Worm (Caenorhabditis elegans): ENCODE measurements around the gene dyf-19.

dyf-19 gene

ce11 chrV:19605880-19606279 is 19.0 kb upstream of the dyf-19 start, which contains the start of gene nlp-25:
nlp-25 (plus strand) TSS chrV:19606180.
- no peak for TF ChIP-seq mdl-1 (tag; optimal IDR thresholded peaks at IDR 0.05)
- no peak for TF ChIP-seq tlp-1 (tag; optimal IDR thresholded peaks at IDR 0.05)
- no peak for TF ChIP-seq rnt-1 (tag; optimal IDR thresholded peaks at IDR 0.05)
- TF ChIP-seq ama-1 (optimal IDR thresholded peaks at IDR 0.05): no peak

ce11 chrV:19608665-19609064 is 16.2 kb upstream of the dyf-19 start:
- TF ChIP-seq nhr-71 (tag; optimal IDR thresholded peaks at IDR 0.05) (no peak), elt-3 (tag; optimal IDR thresholded peaks at IDR 0.05) (peak in 4 of 6 experiments; percentile 3 to 74 (median 26)), irx-1 (tag; optimal IDR thresholded peaks at IDR 0.05) (no peak), unc-30 (tag; optimal IDR thresholded peaks at IDR 0.05) (no peak), nhr-19 (GFP tag; conservative IDR thresholded peaks at IDR 0.05) (peak; percentile 30), nhr-85 (tag) (peak; percentile 84), blmp-1 (tag; optimal IDR thresholded peaks at IDR 0.05) (peak; percentile 48), lin-14 (GFP tag; optimal IDR thresholded peaks at IDR 0.05) (peak; percentile 14), skn-1 (tag; optimal IDR thresholded peaks at IDR 0.05) (no peak), nhr-47 (tag; optimal IDR thresholded peaks at IDR 0.05) (no peak), Y116A8C.19 (tag; optimal IDR thresholded peaks at IDR 0.05; ENCODE audit: borderline replicate concordance) (no peak), nhr-20 (tag; optimal IDR thresholded peaks at IDR 0.05) (peak; percentile 19)

ce11 chrV:19609194-19609593 is 15.7 kb upstream of the dyf-19 start, which contains the start of gene grsp-1:
grsp-1 (plus strand) TSS chrV:19609494.
- TF ChIP-seq swsn-7 (tag; optimal IDR thresholded peaks at IDR 0.05): no peak
- TF ChIP-seq ceh-8 (GFP tag; optimal IDR thresholded peaks at IDR 0.05): no peak
- TF ChIP-seq nhr-90 (tag; optimal IDR thresholded peaks at IDR 0.05; ENCODE audit: poor library complexity): no peak
- no peak for TF ChIP-seq nhr-19 (GFP tag; conservative IDR thresholded peaks at IDR 0.05)
- no peak for TF ChIP-seq snu-23 (GFP tag; optimal IDR thresholded peaks at IDR 0.05)
- no peak for TF ChIP-seq fkh-8 (tag; optimal IDR thresholded peaks at IDR 0.05)
- no peak for TF ChIP-seq tlp-1 (tag; optimal IDR thresholded peaks at IDR 0.05)
- no peak for TF ChIP-seq pax-3 (tag; optimal IDR thresholded peaks at IDR 0.05)
- no peak for TF ChIP-seq jun-1 (tag; optimal IDR thresholded peaks at IDR 0.05)
- no peak for TF ChIP-seq pag-3 (tag; optimal IDR thresholded peaks at IDR 0.05; ENCODE audit: borderline replicate concordance, insufficient read depth)
- no peak for TF ChIP-seq ceh-90 (tag; optimal IDR thresholded peaks at IDR 0.05)

- no peak for TF ChIP-seq sup-37 (GFP tag; optimal IDR thresholded peaks at IDR 0.05)
- peak; percentile 25 for TF ChIP-seq ceh-8 (GFP tag; optimal IDR thresholded peaks at IDR 0.05)
- no peak for TF ChIP-seq efl-1 (optimal IDR thresholded peaks at IDR 0.05)
- peak in 1 of 2 experiments; percentile 39 for TF ChIP-seq efl-1 (GFP tag; optimal IDR thresholded peaks at IDR 0.05 in 1 of 2)
- TF ChIP-seq nhr-20 (tag; optimal IDR thresholded peaks at IDR 0.05): no peak
- no peak for TF ChIP-seq nhr-85 (tag)
Observed at ce11 chrV:19610118-19610707, 14.6 kb upstream of the dyf-19 start.

ce11 chrV:19611675-19612345 is 13.0 kb upstream of the dyf-19 start:
- TF ChIP-seq nhr-19 (GFP tag; conservative IDR thresholded peaks at IDR 0.05) (peak; percentile 10; the same call in 1 of the 2 replicates), lin-35 (GFP tag; optimal IDR thresholded peaks at IDR 0.05) (no peak), grh-1 (GFP tag; IDR thresholded peaks at IDR 0.05) (0 out of 2 replicates have a peak, but pooled peaks have one; percentile 40), dsc-1 (tag; optimal IDR thresholded peaks at IDR 0.05) (no peak), nhr-12 (tag; optimal IDR thresholded peaks at IDR 0.05) (no peak), nhr-85 (tag) (peak; percentile 61), snpc-4 (tag; optimal IDR thresholded peaks at IDR 0.05) (no peak), unc-86 (tag; optimal IDR thresholded peaks at IDR 0.05) (no peak), lin-14 (GFP tag; optimal IDR thresholded peaks at IDR 0.05) (peak; percentile 2)
